Worm (Caenorhabditis elegans) whole organism, L2 larva: ENCODE data around the gene math-4.

Experiments
- R02D3.7 ChIP-seq: fragments of 150-350 bp; optimal IDR thresholded peaks from 2 replicates; lab custom pipeline; 2014; ENCODE audit warnings: missing biosample characterization, missing genetic modification characterization
- aly-2 ChIP-seq: fragments of 150-350 bp; optimal IDR thresholded peaks from 2 replicates; lab custom pipeline; 2014; ENCODE audit warnings: missing biosample characterization, missing genetic modification characterization
- ama-1 ChIP-seq: fragments of 150-350 bp; optimal IDR thresholded peaks from 2 replicates; lab custom pipeline; 2018; ENCODE audit warnings: inconsistent platforms
- elt-3 ChIP-seq: sonication (generic microtip); optimal IDR thresholded peaks from 2 replicates; lab custom pipeline; 2017; ENCODE audit warnings: missing biosample characterization, missing genetic modification characterization
- mdl-1 ChIP-seq, 2 experiments: fragments of 150-350 bp in 1 of 2; sonication (generic microtip) in 1 of 2; optimal IDR thresholded peaks; 2 replicates each; lab custom pipeline; 2017; ENCODE audit warnings: missing biosample characterization in 2 of 2, missing genetic modification characterization in 2 of 2
- nhr-11 ChIP-seq: fragments of 150-350 bp; optimal IDR thresholded peaks from 2 replicates; lab custom pipeline; 2014; ENCODE audit warnings: missing biosample characterization, missing genetic modification characterization
- nhr-12 ChIP-seq: fragments of 150-350 bp; optimal IDR thresholded peaks from 2 replicates; lab custom pipeline; 2014; ENCODE audit warnings: missing biosample characterization, missing genetic modification characterization
- nhr-23 ChIP-seq: fragments of 150-350 bp; optimal IDR thresholded peaks from 2 replicates; lab custom pipeline; 2014; ENCODE audit warnings: missing biosample characterization, missing genetic modification reagents, missing genetic modification characterization
- nhr-237 ChIP-seq: fragments of 150-350 bp; optimal IDR thresholded peaks from 2 replicates; lab custom pipeline; 2014; ENCODE audit warnings: missing biosample characterization, missing genetic modification characterization
- nhr-6 ChIP-seq: fragments of 150-350 bp; optimal IDR thresholded peaks from 2 replicates; lab custom pipeline; 2014; ENCODE audit warnings: missing biosample characterization, missing genetic modification characterization
- unc-39 ChIP-seq: fragments of 150-350 bp; optimal IDR thresholded peaks from 2 replicates; lab custom pipeline; 2014; ENCODE audit warnings: missing biosample characterization, missing genetic modification characterization
- zag-1 ChIP-seq: fragments of 150-350 bp; optimal IDR thresholded peaks from 2 replicates; lab custom pipeline; 2014; ENCODE audit warnings: missing biosample characterization, missing genetic modification characterization
- ztf-11 ChIP-seq: sonication (generic microtip); optimal IDR thresholded peaks from 2 replicates; lab custom pipeline; 2017; ENCODE audit warnings: missing biosample characterization, missing genetic modification characterization
- ztf-4 ChIP-seq: fragments of 150-350 bp; optimal IDR thresholded peaks from 2 replicates; lab custom pipeline; 2014; ENCODE audit warnings: missing biosample characterization, missing genetic modification characterization

- TF ChIP-seq nhr-11 (no peak), zag-1 (tag; lab: Kevin White, UChicago) (no peak), unc-39 (no peak), aly-2 (tag; lab: Kevin White, UChicago) (no peak), elt-3 (tag; lab: Kevin White, UChicago) (no peak), nhr-237 (tag; lab: Kevin White, UChicago) (no peak), R02D3.7 (no peak), ama-1 (lab: Kevin White, UChicago) (no peak), ztf-4 (tag; lab: Kevin White, UChicago) (no peak), nhr-23 (tag; lab: Kevin White, UChicago) (no peak), nhr-6 (tag; lab: Kevin White, UChicago) (no peak), mdl-1 (tag; optimal IDR thresholded peaks at IDR 0.05; lab: Kevin White, UChicago) (no peak), ztf-11 (tag; lab: Kevin White, UChicago) (no peak), nhr-12 (no peak)
These were observed 37.7 kb upstream of the math-4 start, which contains the start of gene fbxc-19 for ce11 chrII:1819944-1820570.
